Fruit fly (Drosophila melanogaster) whole organism, prepupa: ENCODE results near the gene CG32152.

ENCODE experiments used
- CG10669 ChIP-seq: fragments of 200-800 bp; sonication (Bioruptor generic); optimal IDR thresholded peaks from 3 replicates; lab custom pipeline; 2018; ENCODE audit warnings: missing biosample characterization, mild to moderate bottlenecking, missing genetic modification characterization, moderate library complexity
- CG1621 ChIP-seq: fragments of 200-800 bp; sonication (Bioruptor generic); optimal IDR thresholded peaks from 3 replicates; lab custom pipeline; 2018; ENCODE audit warnings: missing biosample characterization, mild to moderate bottlenecking, missing genetic modification characterization
- CG8319 ChIP-seq: fragments of 200-800 bp; sonication (Bioruptor generic); optimal IDR thresholded peaks from 3 replicates; lab custom pipeline; 2016; ENCODE audit warnings: missing biosample characterization, missing genetic modification characterization
- Hr38 ChIP-seq: sonication (Bioruptor generic); optimal IDR thresholded peaks from 2 replicates; lab custom pipeline; 2016; ENCODE audit warnings: missing biosample characterization, missing genetic modification characterization
- Hr4 ChIP-seq: fragments of 200-800 bp; sonication (Bioruptor generic); optimal IDR thresholded peaks from 3 replicates; lab custom pipeline; 2016; ENCODE audit warnings: missing biosample characterization, missing genetic modification characterization
- svp ChIP-seq: fragments of 200-800 bp; sonication (Bioruptor generic); peaks from one replicate; lab custom pipeline; 2016; ENCODE audit warnings: missing biosample characterization, missing genetic modification characterization

- TF ChIP-seq Hr38 (no peak), Hr4 (GFP tag; lab: Kevin White, UChicago) (peak; percentile 45), CG10669 (peak; percentile 24), CG1621 (tag; lab: Kevin White, UChicago) (peak; percentile 56), svp (peak; percentile 80), CG8319 (GFP tag; lab: Kevin White, UChicago) (peak; percentile 25)
Observed at dm6 chr3L:16149418-16150160, 5.8 kb upstream of the CG32152 start.
